Fruit fly (Drosophila melanogaster): ENCODE data around the gene Sfp24Bb.

dm6 chr2L:3646041-3646440, 23.5 kb downstream of the Sfp24Bb start:
- no peak for TF ChIP-seq CG17806 (tag; optimal IDR thresholded peaks at IDR 0.05)
- no peak for TF ChIP-seq CG14655 (GFP tag; optimal IDR thresholded peaks at IDR 0.05)
- no peak for TF ChIP-seq rn (GFP tag; IDR thresholded peaks at IDR 0.05)
- no peak for TF ChIP-seq CG9948 (tag; optimal IDR thresholded peaks at IDR 0.05)
- TF ChIP-seq fd96Ca (GFP tag; IDR thresholded peaks at IDR 0.05) = no peak
- TF ChIP-seq Pif1B (GFP tag; optimal IDR thresholded peaks at IDR 0.05) = no peak
- no peak for TF ChIP-seq CG32121 (GFP tag; IDR thresholded peaks at IDR 0.05)

Measured in whole organism, pupa.